Fruit fly (Drosophila melanogaster) whole organism, embryonic: ENCODE results near the gene CG8301.
A peak's percentile ranks its signal among the peaks of the same experiment; 100 is the strongest.

Experiments used
- Bdp1 ChIP-seq: fragments of 200-800 bp; sonication (Bioruptor generic); optimal IDR thresholded peaks from 3 replicates; lab custom pipeline; 2016; ENCODE audit warnings: missing biosample characterization, missing genetic modification characterization
- CG1024 ChIP-seq: fragments of 200-800 bp; sonication (Bioruptor generic); IDR thresholded peaks from 2 replicates; pipeline ENCODE4 v1.3.6; 2022; ENCODE audit warnings: missing biosample characterization, missing genetic modification characterization
- CG10462 ChIP-seq: fragments of 200-800 bp; sonication (Bioruptor generic); optimal IDR thresholded peaks from 2 replicates; lab custom pipeline; 2016; ENCODE audit warnings: missing biosample characterization, missing genetic modification characterization
- CG11696 ChIP-seq: fragments of 200-800 bp; sonication (Bioruptor generic); IDR thresholded peaks from 2 replicates; pipeline ENCODE4 v1.3.6; 2022; ENCODE audit warnings: missing biosample characterization, missing genetic modification characterization
- CG1529 ChIP-seq: fragments of 200-800 bp; sonication (Bioruptor generic); optimal IDR thresholded peaks from 3 replicates; lab custom pipeline; 2018; ENCODE audit warnings: missing biosample characterization, missing genetic modification characterization
- CG1602 ChIP-seq: fragments of 200-800 bp; sonication (Bioruptor generic); optimal IDR thresholded peaks from 3 replicates; lab custom pipeline; 2016; ENCODE audit warnings: missing biosample characterization, missing genetic modification characterization
- CG1647 ChIP-seq: fragments of 200-800 bp; sonication (Bioruptor generic); optimal IDR thresholded peaks from 3 replicates; lab custom pipeline; 2016; ENCODE audit warnings: missing biosample characterization, missing genetic modification characterization
- CG18619 ChIP-seq: fragments of 200-800 bp; sonication (Bioruptor generic); optimal IDR thresholded peaks from 3 replicates; lab custom pipeline; 2017; ENCODE audit warnings: missing biosample characterization, mild to moderate bottlenecking, missing genetic modification characterization
- CG2712 ChIP-seq: fragments of 200-800 bp; optimal IDR thresholded peaks from 3 replicates; lab custom pipeline; 2019; ENCODE audit warnings: missing biosample characterization, mild to moderate bottlenecking, missing genetic modification characterization, moderate library complexity
- CG30020 ChIP-seq: fragments of 200-800 bp; optimal IDR thresholded peaks from 2 replicates; lab custom pipeline; 2019; ENCODE audit warnings: missing biosample characterization, mild to moderate bottlenecking, missing genetic modification characterization, moderate library complexity
- CG3163 ChIP-seq: fragments of 200-800 bp; sonication (Bioruptor generic); optimal IDR thresholded peaks from 3 replicates; lab custom pipeline; 2016; ENCODE audit warnings: missing biosample characterization, missing genetic modification characterization
- CG3838 ChIP-seq: fragments of 200-800 bp; sonication (Bioruptor generic); optimal IDR thresholded peaks from 3 replicates; lab custom pipeline; 2016; ENCODE audit warnings: missing biosample characterization, missing genetic modification characterization
- CG42726 ChIP-seq: fragments of 200-800 bp; sonication (Bioruptor generic); IDR thresholded peaks from 2 replicates; pipeline ENCODE4 v1.3.6; 2022; ENCODE audit warnings: missing biosample characterization, missing genetic modification characterization; ENCODE audit not compliant: partially characterized antibody
- CG4707 ChIP-seq: fragments of 200-800 bp; sonication (Bioruptor generic); optimal IDR thresholded peaks from 2 replicates; lab custom pipeline; 2018; ENCODE audit warnings: missing biosample characterization, mild to moderate bottlenecking, missing genetic modification characterization, moderate library complexity
- CG6683 ChIP-seq: fragments of 200-800 bp; sonication (Bioruptor generic); optimal IDR thresholded peaks from 2 replicates; lab custom pipeline; 2017; ENCODE audit warnings: missing biosample characterization, mild to moderate bottlenecking, missing genetic modification characterization, missing genetic modification reagents
- CG6854 ChIP-seq: fragments of 200-800 bp; sonication (Bioruptor generic); optimal IDR thresholded peaks from 3 replicates; lab custom pipeline; 2017; ENCODE audit warnings: missing biosample characterization, mild to moderate bottlenecking, missing genetic modification characterization
- CG9609 ChIP-seq: fragments of 200-800 bp; sonication (Bioruptor generic); optimal IDR thresholded peaks from 3 replicates; lab custom pipeline; 2016; ENCODE audit warnings: missing biosample characterization, missing genetic modification characterization
- CG9797 ChIP-seq: fragments of 200-800 bp; sonication (Bioruptor generic); optimal IDR thresholded peaks from 3 replicates; lab custom pipeline; 2018; ENCODE audit warnings: missing biosample characterization, mild to moderate bottlenecking, missing genetic modification characterization
- CG9876 ChIP-seq: fragments of 200-800 bp; sonication (Bioruptor generic); optimal IDR thresholded peaks from 2 replicates; lab custom pipeline; 2016; ENCODE audit warnings: missing biosample characterization, missing genetic modification characterization
- D ChIP-seq, 2 experiments: fragments of 200-800 bp in 1 of 2; fragments of >200 bp in 1 of 2; sonication (Bioruptor generic) in 1 of 2; optimal IDR thresholded peaks; 2 replicates in 1 of 2; 3 replicates in 1 of 2; lab custom pipeline; 2017; ENCODE audit warnings: mild to moderate bottlenecking in 1 of 2, missing biosample characterization in 1 of 2, missing genetic modification characterization in 1 of 2, missing genetic modification reagents in 1 of 2
- HHEX ChIP-seq: fragments of 200-800 bp; sonication (Bioruptor generic); optimal IDR thresholded peaks from 3 replicates; lab custom pipeline; 2017; ENCODE audit warnings: missing biosample characterization, mild to moderate bottlenecking, missing genetic modification characterization, missing genetic modification reagents
- Kr ChIP-seq: fragments of 200-800 bp; sonication (Bioruptor generic); optimal IDR thresholded peaks from 2 replicates; lab custom pipeline; 2017; ENCODE audit warnings: missing biosample characterization, mild to moderate bottlenecking, missing genetic modification characterization
- Lim3 ChIP-seq: fragments of 200-800 bp; sonication (Bioruptor generic); IDR thresholded peaks from 2 replicates; pipeline ENCODE4 v1.3.6; 2022; ENCODE audit warnings: missing biosample characterization, missing genetic modification characterization
- Mad ChIP-seq: fragments of 200-800 bp; sonication (Bioruptor generic); optimal IDR thresholded peaks from 2 replicates; lab custom pipeline; 2016; ENCODE audit warnings: missing biosample characterization, missing genetic modification characterization
- Nf-YA ChIP-seq: fragments of 200-800 bp; sonication (Bioruptor generic); IDR thresholded peaks from 2 replicates; pipeline ENCODE4 v1.3.6; 2022; ENCODE audit warnings: missing biosample characterization, missing genetic modification characterization
- NfI ChIP-seq: fragments of 200-800 bp; sonication (Bioruptor generic); optimal IDR thresholded peaks from 3 replicates; lab custom pipeline; 2018; ENCODE audit warnings: missing biosample characterization, mild to moderate bottlenecking, missing genetic modification characterization, moderate library complexity
- Oli ChIP-seq: fragments of 200-800 bp; sonication (Bioruptor generic); optimal IDR thresholded peaks from 2 replicates; lab custom pipeline; 2018; ENCODE audit warnings: missing biosample characterization, mild to moderate bottlenecking, missing genetic modification characterization, moderate library complexity
- TFAM ChIP-seq: fragments of 200-800 bp; sonication (Bioruptor generic); optimal IDR thresholded peaks from 2 replicates; lab custom pipeline; 2017; ENCODE audit warnings: missing biosample characterization, missing genetic modification characterization, inconsistent platforms
- Tbp ChIP-seq: fragments of >200 bp; optimal IDR thresholded peaks from 2 replicates; lab custom pipeline; 2018; ENCODE audit warnings: missing biosample characterization, missing genetic modification characterization
- abd-A ChIP-seq: fragments of 200-800 bp; sonication (Bioruptor generic); optimal IDR thresholded peaks from 3 replicates; lab custom pipeline; 2019; ENCODE audit warnings: missing biosample characterization, mild to moderate bottlenecking, missing genetic modification characterization, moderate library complexity
- bigmax ChIP-seq: fragments of 200-800 bp; sonication (Bioruptor generic); optimal IDR thresholded peaks from 2 replicates; lab custom pipeline; 2018; ENCODE audit warnings: missing biosample characterization, mild to moderate bottlenecking, missing genetic modification characterization
- cad ChIP-seq: fragments of >200 bp; optimal IDR thresholded peaks from 2 replicates; lab custom pipeline; 2017; ENCODE audit warnings: missing biosample characterization, missing genetic modification characterization
- cas ChIP-seq: fragments of 200-800 bp; sonication (Bioruptor generic); IDR thresholded peaks from 2 replicates; pipeline ENCODE4 v1.3.6; 2022; ENCODE audit warnings: missing biosample characterization, missing genetic modification characterization
- chm ChIP-seq: fragments of 200-800 bp; sonication (Bioruptor generic); IDR thresholded peaks from 2 replicates; pipeline ENCODE4 v1.3.6; 2022; ENCODE audit warnings: missing biosample characterization, missing genetic modification characterization
- cwo ChIP-seq: fragments of 200-800 bp; sonication (Bioruptor generic); optimal IDR thresholded peaks from 3 replicates; lab custom pipeline; 2017; ENCODE audit warnings: missing biosample characterization, missing genetic modification characterization, mild to moderate bottlenecking, moderate library complexity, missing genetic modification reagents
- fd64A ChIP-seq: fragments of 200-800 bp; sonication (Bioruptor generic); optimal IDR thresholded peaks from 3 replicates; lab custom pipeline; 2018; ENCODE audit warnings: missing biosample characterization, mild to moderate bottlenecking, missing genetic modification characterization
- gsb ChIP-seq: fragments of 200-800 bp; sonication (Bioruptor generic); IDR thresholded peaks from 2 replicates; pipeline ENCODE4 v1.3.6; 2022; ENCODE audit warnings: missing biosample characterization, missing genetic modification characterization
- h ChIP-seq: fragments of >200 bp; optimal IDR thresholded peaks from 2 replicates; lab custom pipeline; 2017
- kay ChIP-seq: fragments of 200-800 bp; sonication (Bioruptor generic); optimal IDR thresholded peaks from 2 replicates; lab custom pipeline; 2016; ENCODE audit warnings: missing biosample characterization, missing genetic modification characterization
- kni ChIP-seq: fragments of 200-800 bp; sonication (Bioruptor generic); optimal IDR thresholded peaks from 3 replicates; lab custom pipeline; 2017; ENCODE audit warnings: mild to moderate bottlenecking, missing biosample characterization, missing genetic modification reagents, missing genetic modification characterization
- pzg ChIP-seq: fragments of 200-800 bp; sonication (Bioruptor generic); optimal IDR thresholded peaks from 3 replicates; lab custom pipeline; 2018; ENCODE audit warnings: missing biosample characterization, mild to moderate bottlenecking, missing genetic modification characterization, moderate library complexity
- repo ChIP-seq: fragments of 200-800 bp; sonication (Bioruptor generic); optimal IDR thresholded peaks from 2 replicates; lab custom pipeline; 2016; ENCODE audit warnings: missing biosample characterization, missing genetic modification characterization
- row ChIP-seq: fragments of 200-800 bp; sonication (Bioruptor generic); IDR thresholded peaks from 3 replicates; pipeline ENCODE4 v1.3.6; 2022; ENCODE audit warnings: missing biosample characterization, missing genetic modification characterization
- scrt ChIP-seq: fragments of 200-800 bp; sonication (Bioruptor generic); optimal IDR thresholded peaks from 2 replicates; lab custom pipeline; 2018; ENCODE audit warnings: missing biosample characterization, mild to moderate bottlenecking, missing genetic modification characterization, moderate library complexity
- slou ChIP-seq: fragments of 200-800 bp; sonication (Bioruptor generic); optimal IDR thresholded peaks from 3 replicates; lab custom pipeline; 2016; ENCODE audit warnings: missing biosample characterization, missing genetic modification characterization
- ttk ChIP-seq: fragments of 200-800 bp; sonication (Bioruptor generic); IDR thresholded peaks from 2 replicates; pipeline ENCODE4 v2.1.2; 2022; ENCODE audit warnings: missing biosample characterization, missing genetic modification characterization
- unpg ChIP-seq: fragments of 200-800 bp; sonication (Bioruptor generic); optimal IDR thresholded peaks from 3 replicates; lab custom pipeline; 2018; ENCODE audit warnings: missing biosample characterization, mild to moderate bottlenecking, missing genetic modification characterization, moderate library complexity
- vvl ChIP-seq: fragments of 200-800 bp; sonication (Bioruptor generic); IDR thresholded peaks from 2 replicates; pipeline ENCODE4 v1.3.6; 2022; ENCODE audit warnings: missing biosample characterization, missing genetic modification characterization

The CG8301 gene

dm6 chr3R:9533181-9534124, 47.7 kb upstream of the CG8301 start (continued):
- TF ChIP-seq CG3163 (peak; percentile 63), CG2712 (tag; lab: Kevin White, UChicago) (peak; percentile 96), bigmax (GFP tag; lab: Kevin White, UChicago) (peak; percentile 2), unpg (GFP tag; lab: Kevin White, UChicago) (peak; percentile 91), Oli (tag; lab: Kevin White, UChicago) (peak; percentile 98), CG1529 (GFP tag; lab: Kevin White, UChicago) (peak; percentile 96), CG1602 (GFP tag; lab: Kevin White, UChicago) (peak; percentile 94), CG42726 (GFP tag; lab: Robert Waterston, UW) (0 out of 2 replicates have a peak, but pooled peaks have one; percentile 1), kni (peak; percentile 88), h (no peak), CG18619 (GFP tag; lab: Kevin White, UChicago) (peak; percentile 99), CG4707 (peak; percentile 81), ttk (GFP tag; lab: Robert Waterston, UW) (peak; percentile 78), CG11696 (peak; percentile 61), gsb (GFP tag; lab: Robert Waterston, UW) (peak; percentile 90), D (optimal IDR thresholded peaks at IDR 0.05; lab: Kevin White, UChicago) (no peak), D (GFP tag; optimal IDR thresholded peaks at IDR 0.05; lab: Kevin White, UChicago) (peak; percentile 98), abd-A (tag; lab: Kevin White, UChicago) (peak; percentile 61), CG9797 (GFP tag; lab: Kevin White, UChicago) (peak; percentile 52), CG1647 (GFP tag; lab: Kevin White, UChicago) (peak; percentile 87), CG1024 (GFP tag; lab: Robert Waterston, UW) (peak; percentile 50; the same call in 1 of the 2 replicates), slou (peak; percentile 84), HHEX (GFP tag; lab: Kevin White, UChicago) (peak; percentile 97), pzg (GFP tag; lab: Kevin White, UChicago) (peak; percentile 17), Lim3 (GFP tag; lab: Robert Waterston, UW) (peak; percentile 40; the same call in 1 of the 2 replicates), CG6683 (GFP tag; lab: Kevin White, UChicago) (peak; percentile 94), CG10462 (GFP tag; lab: Kevin White, UChicago) (peak; percentile 86), Tbp (no peak), Bdp1 (peak; percentile 84), CG3838 (GFP tag; lab: Kevin White, UChicago) (peak; percentile 85), CG6854 (GFP tag; lab: Kevin White, UChicago) (peak; percentile 97), CG9609 (GFP tag; lab: Kevin White, UChicago) (peak; percentile 89), scrt (GFP tag; lab: Kevin White, UChicago) (peak; percentile 92), Nf-YA (GFP tag; lab: Robert Waterston, UW) (peak; percentile 81), TFAM (GFP tag; lab: Kevin White, UChicago) (peak; percentile 69), chm (peak; percentile 58; the same call in 1 of the 2 replicates), kay (GFP tag; lab: Kevin White, UChicago) (peak; percentile 96), NfI (GFP tag; lab: Kevin White, UChicago) (peak; percentile 95), cwo (peak; percentile 95), Kr (GFP tag; lab: Kevin White, UChicago) (no peak), row (peak; percentile 94), cad (no peak), CG30020 (peak; percentile 85), repo (GFP tag; lab: Kevin White, UChicago) (peak; percentile 82), fd64A (peak; percentile 80), cas (GFP tag; lab: Robert Waterston, UW) (peak; percentile 61), Mad (GFP tag; lab: Kevin White, UChicago) (peak; percentile 92), CG9876 (GFP tag; lab: Kevin White, UChicago) (peak; percentile 67), vvl (peak; percentile 88)
